Worm (Caenorhabditis elegans): ENCODE results near the gene F26A1.3.

DNA sequence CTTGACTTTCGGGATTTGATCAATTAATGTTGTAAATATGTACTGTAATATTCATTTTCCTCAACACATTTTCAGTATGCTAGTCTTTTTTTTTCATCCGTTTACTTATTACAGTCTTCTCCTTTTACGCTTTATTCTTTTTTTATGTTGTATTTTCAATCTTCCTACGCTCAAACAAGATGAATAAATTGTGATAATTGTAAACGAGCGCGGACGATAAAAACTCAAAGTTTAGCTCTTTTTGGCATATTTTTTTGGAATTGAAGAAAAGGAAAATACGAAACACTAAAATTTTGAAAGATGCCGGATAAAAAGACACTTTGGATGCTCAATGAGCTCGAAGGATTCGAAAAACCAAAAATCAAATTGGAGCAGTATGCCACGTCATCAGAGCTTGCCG is 24.0 kb upstream of the F26A1.3 start, which contains the start of gene metl-5:
- TF ChIP-seq dmd-4 (tag; optimal IDR thresholded peaks at IDR 0.05; ENCODE audit: borderline replicate concordance) (no peak), fkh-10 (GFP tag; optimal IDR thresholded peaks at IDR 0.05) (no peak), nfya-1 (tag; optimal IDR thresholded peaks at IDR 0.05) (no peak), K09A11.1 (tag; optimal IDR thresholded peaks at IDR 0.05; ENCODE audit: insufficient read depth) (no peak), elt-2 (tag; optimal IDR thresholded peaks at IDR 0.05) (no peak), ceh-22 (tag; optimal IDR thresholded peaks at IDR 0.05) (no peak), lin-11 (tag; optimal IDR thresholded peaks at IDR 0.05) (no peak), F13H6.1 (tag; optimal IDR thresholded peaks at IDR 0.05) (no peak), rnt-1 (tag; optimal IDR thresholded peaks at IDR 0.05) (no peak), unc-55 (GFP tag; optimal IDR thresholded peaks at IDR 0.05) (no peak), nhr-11 (tag; optimal IDR thresholded peaks at IDR 0.05) (no peak)
